Fruit fly (Drosophila melanogaster) whole organism, pupa: ENCODE data around the gene CG8064.

Source experiments
- CG12605 ChIP-seq: fragments of 200-800 bp; sonication (Bioruptor generic); IDR thresholded peaks from 2 replicates; pipeline ENCODE4 v1.3.6; 2022; ENCODE audit warnings: missing biosample characterization, missing genetic modification characterization
- CG13204 ChIP-seq: fragments of 200-800 bp; sonication (Bioruptor generic); optimal IDR thresholded peaks from 2 replicates; lab custom pipeline; 2018; ENCODE audit warnings: missing biosample characterization, mild to moderate bottlenecking, missing genetic modification characterization, moderate library complexity
- CG15710 ChIP-seq: fragments of 200-800 bp; sonication (Bioruptor generic); optimal IDR thresholded peaks from 2 replicates; lab custom pipeline; 2018; ENCODE audit warnings: missing biosample characterization, mild to moderate bottlenecking, missing genetic modification characterization, moderate library complexity
- CG34367 ChIP-seq: fragments of 200-800 bp; sonication (Bioruptor generic); optimal IDR thresholded peaks from 2 replicates; lab custom pipeline; 2018; ENCODE audit warnings: missing biosample characterization, mild to moderate bottlenecking, missing genetic modification characterization
- CG4496 ChIP-seq: fragments of 200-800 bp; sonication (Bioruptor generic); IDR thresholded peaks from 3 replicates; pipeline ENCODE4 v1.3.6; 2022; ENCODE audit warnings: missing biosample characterization, missing genetic modification characterization
- CG8301 ChIP-seq: fragments of 200-800 bp; sonication (Bioruptor generic); optimal IDR thresholded peaks from 2 replicates; lab custom pipeline; 2018; ENCODE audit warnings: missing biosample characterization, mild to moderate bottlenecking, missing genetic modification characterization
- CG9948 ChIP-seq: fragments of 200-800 bp; sonication (Bioruptor generic); optimal IDR thresholded peaks from 2 replicates; lab custom pipeline; 2018; ENCODE audit warnings: missing biosample characterization, mild to moderate bottlenecking, missing genetic modification characterization, moderate library complexity
- D1 ChIP-seq: fragments of 200-800 bp; sonication (Bioruptor generic); optimal IDR thresholded peaks from 2 replicates; lab custom pipeline; 2018; ENCODE audit warnings: missing biosample characterization, mild to moderate bottlenecking, missing genetic modification characterization, moderate library complexity
- EcR ChIP-seq: fragments of 200-800 bp; sonication (Bioruptor generic); optimal IDR thresholded peaks from 3 replicates; lab custom pipeline; 2019; ENCODE audit warnings: missing biosample characterization, missing genetic modification characterization, mild to moderate bottlenecking, moderate library complexity, missing genetic modification reagents
- Ets98B ChIP-seq: fragments of 200-800 bp; sonication (Bioruptor generic); IDR thresholded peaks from 2 replicates; pipeline ENCODE4 v1.3.6; 2022; ENCODE audit warnings: missing biosample characterization, missing genetic modification characterization
- Pif1A ChIP-seq: fragments of 200-800 bp; sonication (Bioruptor generic); optimal IDR thresholded peaks from 3 replicates; lab custom pipeline; 2016; ENCODE audit warnings: missing biosample characterization, missing genetic modification characterization
- Snoo ChIP-seq: fragments of 200-800 bp; sonication (Bioruptor generic); optimal IDR thresholded peaks from 3 replicates; lab custom pipeline; 2017; ENCODE audit warnings: missing biosample characterization, mild to moderate bottlenecking, missing genetic modification characterization, inconsistent platforms
- rn ChIP-seq: fragments of 200-800 bp; sonication (Bioruptor generic); IDR thresholded peaks from 2 replicates; pipeline ENCODE4 v1.3.6; 2022; ENCODE audit warnings: missing biosample characterization, missing genetic modification characterization

- TF ChIP-seq Snoo (tag; lab: Kevin White, UChicago), result no peak
- TF ChIP-seq CG13204, result no peak
- no peak for TF ChIP-seq CG15710
- TF ChIP-seq CG8301, result no peak
- no peak for TF ChIP-seq Ets98B (GFP tag; lab: Robert Waterston, UW)
- TF ChIP-seq Pif1A, result no peak
- TF ChIP-seq CG4496 (GFP tag; lab: Robert Waterston, UW), result no peak
- TF ChIP-seq EcR (GFP tag; lab: Kevin White, UChicago), result no peak
- no peak for TF ChIP-seq CG9948
- no peak for TF ChIP-seq CG12605 (GFP tag; lab: Robert Waterston, UW)
- TF ChIP-seq D1 (tag; lab: Kevin White, UChicago), result no peak
- no peak for TF ChIP-seq rn (GFP tag; lab: Robert Waterston, UW)
- no peak for TF ChIP-seq CG34367
These were observed 37.4 kb upstream of the CG8064 start for dm6 chr3R:18246041-18246440.
